Worm (Caenorhabditis elegans): ENCODE data around the gene srz-10.
"Not testable (repeated sequence)": the region's sequence is repeated elsewhere in the genome, so short reads cannot be mapped to it uniquely, and the experiment has no call there.

- not testable (repeated sequence) for TF ChIP-seq ceh-82 (tag; optimal IDR thresholded peaks at IDR 0.05); unc-62 (GFP tag; optimal IDR thresholded peaks at IDR 0.05 in 1 of 2); unc-62 (tag; optimal IDR thresholded peaks at IDR 0.05); duxl-1 (tag; optimal IDR thresholded peaks at IDR 0.05; ENCODE audit: poor library complexity); aly-2 (tag; optimal IDR thresholded peaks at IDR 0.05); arid-1 (GFP tag; conservative IDR thresholded peaks at IDR 0.05); hlh-30 (tag; optimal IDR thresholded peaks at IDR 0.05; ENCODE audit: insufficient read depth); snpc-4 (tag; optimal IDR thresholded peaks at IDR 0.05); pha-4 (GFP tag; IDR thresholded peaks at IDR 0.05); pha-4 (tag; optimal IDR thresholded peaks at IDR 0.05); zag-1 (tag; optimal IDR thresholded peaks at IDR 0.05); ZK546.5 (tag; optimal IDR thresholded peaks at IDR 0.05); lin-13 (GFP tag; optimal IDR thresholded peaks at IDR 0.05); nhr-10 (tag; optimal IDR thresholded peaks at IDR 0.05); F10B5.3 (tag; optimal IDR thresholded peaks at IDR 0.05); ceh-28 (tag; optimal IDR thresholded peaks at IDR 0.05)
These were observed 13.0 kb upstream of the srz-10 start for ce11 chrV:15321912-15322311.
